Fruit fly (Drosophila melanogaster) whole organism, adult: ENCODE data around the gene Best1.

Experiments
- CG12768 ChIP-seq: fragments of 200-800 bp; sonication (Bioruptor generic); optimal IDR thresholded peaks from 2 replicates; lab custom pipeline; 2017; ENCODE audit warnings: missing biosample characterization, missing genetic modification characterization, mild to moderate bottlenecking, moderate library complexity, missing genetic modification reagents
- CG1620 ChIP-seq: fragments of 200-800 bp; sonication (Bioruptor generic); optimal IDR thresholded peaks from 2 replicates; lab custom pipeline; 2016; ENCODE audit warnings: missing biosample characterization, missing genetic modification characterization
- CG33017 ChIP-seq: fragments of 200-800 bp; sonication (Bioruptor generic); optimal IDR thresholded peaks from 2 replicates; lab custom pipeline; 2018; ENCODE audit warnings: missing biosample characterization, mild to moderate bottlenecking, missing genetic modification characterization, moderate library complexity
- CG5204 ChIP-seq: fragments of 200-800 bp; sonication (Bioruptor generic); optimal IDR thresholded peaks from 2 replicates; lab custom pipeline; 2016; ENCODE audit warnings: missing biosample characterization, missing genetic modification characterization
- CG7045 ChIP-seq: fragments of 200-800 bp; sonication (Bioruptor generic); optimal IDR thresholded peaks from 2 replicates; lab custom pipeline; 2017; ENCODE audit warnings: missing biosample characterization, mild to moderate bottlenecking, missing genetic modification characterization
- CG7101 ChIP-seq: fragments of 200-800 bp; sonication (Bioruptor generic); optimal IDR thresholded peaks from 2 replicates; lab custom pipeline; 2018; ENCODE audit warnings: missing biosample characterization, mild to moderate bottlenecking, missing genetic modification characterization, moderate library complexity
- Clk ChIP-seq: fragments of 200-800 bp; sonication (Bioruptor generic); optimal IDR thresholded peaks from 2 replicates; lab custom pipeline; 2017; ENCODE audit warnings: missing biosample characterization, missing genetic modification characterization
- Hr96 ChIP-seq: fragments of 200-800 bp; sonication (Bioruptor generic); optimal IDR thresholded peaks from 2 replicates; lab custom pipeline; 2016; ENCODE audit warnings: missing biosample characterization, missing genetic modification characterization
- Mnt ChIP-seq: fragments of 200-800 bp; sonication (Bioruptor generic); optimal IDR thresholded peaks from 2 replicates; lab custom pipeline; 2016; ENCODE audit warnings: missing biosample characterization, mild to moderate bottlenecking, missing genetic modification characterization
- cic ChIP-seq: fragments of 200-800 bp; sonication (Bioruptor generic); optimal IDR thresholded peaks from 2 replicates; lab custom pipeline; 2017; ENCODE audit warnings: missing biosample characterization, mild to moderate bottlenecking, missing genetic modification characterization, moderate library complexity
- cnc ChIP-seq, 2 experiments: fragments of >200 bp; optimal IDR thresholded peaks; 2 replicates each; lab custom pipeline; 2017
- kay ChIP-seq: fragments of 200-800 bp; sonication (Bioruptor generic); peaks from one replicate; lab custom pipeline; 2016; ENCODE audit warnings: missing biosample characterization, missing genetic modification characterization, borderline replicate concordance
- toe ChIP-seq: fragments of 200-800 bp; sonication (Bioruptor generic); optimal IDR thresholded peaks from 2 replicates; lab custom pipeline; 2016; ENCODE audit warnings: missing biosample characterization, missing genetic modification characterization

DNA sequence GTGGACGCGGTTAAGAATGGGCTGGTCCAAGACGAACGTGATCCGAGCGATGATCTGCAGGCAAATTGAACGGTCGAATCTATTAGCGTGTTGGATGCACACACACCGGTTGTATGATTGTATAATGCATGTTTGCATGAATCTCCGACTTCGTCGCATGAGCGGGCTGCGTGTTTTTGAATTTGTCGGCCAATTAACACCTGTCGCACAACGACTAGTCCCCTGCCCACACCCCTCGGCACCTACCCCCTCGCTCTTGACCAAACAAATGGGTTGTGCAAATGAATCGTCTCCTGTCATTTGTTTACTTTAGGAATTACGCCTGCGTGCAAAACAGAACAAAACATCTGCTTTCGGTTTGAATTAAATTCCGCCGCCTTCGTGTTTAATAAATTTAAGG is 35.3 kb downstream of the Best1 start:
- TF ChIP-seq Hr96 (GFP tag; lab: Kevin White, UChicago) (no peak), CG7045 (GFP tag; lab: Kevin White, UChicago) (no peak), kay (GFP tag; lab: Kevin White, UChicago) (no peak), cnc (optimal IDR thresholded peaks at IDR 0.05; lab: Kevin White, UChicago) (no peak), CG33017 (tag; lab: Kevin White, UChicago) (no peak), Mnt (GFP tag; lab: Kevin White, UChicago) (no peak), toe (GFP tag; lab: Kevin White, UChicago) (no peak), Clk (GFP tag; lab: Kevin White, UChicago) (no peak), CG5204 (GFP tag; lab: Kevin White, UChicago) (no peak), CG12768 (GFP tag; lab: Kevin White, UChicago) (no peak), CG1620 (GFP tag; lab: Kevin White, UChicago) (no peak), cic (GFP tag; lab: Kevin White, UChicago) (no peak), CG7101 (tag; lab: Kevin White, UChicago) (no peak)
